Fruit fly (Drosophila melanogaster): ENCODE results near the gene Coq6.

Coq6 gene

dm6 chr2L:5489757-5490359 lies 42.2 kb downstream of the Coq6 start (continued):
- TF ChIP-seq CG6175 (GFP tag; IDR thresholded peaks at IDR 0.05), result no peak
- TF ChIP-seq rib (GFP tag; IDR thresholded peaks at IDR 0.05), result no peak
- no peak for TF ChIP-seq Dref (GFP tag; IDR thresholded peaks at IDR 0.05)
- peak; percentile 78 for TF ChIP-seq CG32772 (GFP tag; IDR thresholded peaks at IDR 0.05)
- TF ChIP-seq D19B (GFP tag; optimal IDR thresholded peaks at IDR 0.05), result peak; percentile 54
- no peak for TF ChIP-seq ranshi (GFP tag; IDR thresholded peaks at IDR 0.05)
- TF ChIP-seq chinmo (GFP tag; IDR thresholded peaks at IDR 0.05; ENCODE audit: partially characterized antibody), result 0 out of 4 replicates have a peak, but pooled peaks have one; percentile 15
- no peak for TF ChIP-seq usp (GFP tag; optimal IDR thresholded peaks at IDR 0.05)
- TF ChIP-seq CG31365 (tag; optimal IDR thresholded peaks at IDR 0.05), result no peak
- no peak for TF ChIP-seq dan (GFP tag; IDR thresholded peaks at IDR 0.05)
- no peak for TF ChIP-seq CG7357 (GFP tag; IDR thresholded peaks at IDR 0.05)
- TF ChIP-seq CG11504 (tag; optimal IDR thresholded peaks at IDR 0.05), result peak; percentile 8
- TF ChIP-seq Asciz (GFP tag; optimal IDR thresholded peaks at IDR 0.05), result no peak
- TF ChIP-seq schlank (tag; optimal IDR thresholded peaks at IDR 0.05), result no peak
- no peak for TF ChIP-seq CG6813 (GFP tag; optimal IDR thresholded peaks at IDR 0.05)
- peak; percentile 60 for TF ChIP-seq sqz (GFP tag; optimal IDR thresholded peaks at IDR 0.05)
- no peak for TF ChIP-seq hbn (GFP tag; IDR thresholded peaks at IDR 0.05; ENCODE audit: partially characterized antibody)
- TF ChIP-seq Oaz (GFP tag; IDR thresholded peaks at IDR 0.05), result no peak
- TF ChIP-seq tgo (GFP tag; IDR thresholded peaks at IDR 0.05), result no peak
- TF ChIP-seq Lim3 (GFP tag; IDR thresholded peaks at IDR 0.05), result no peak
- TF ChIP-seq sens (GFP tag), result no peak
- no peak for TF ChIP-seq en (GFP tag; optimal IDR thresholded peaks at IDR 0.05)
- no peak for TF ChIP-seq lov (optimal IDR thresholded peaks at IDR 0.05)
- TF ChIP-seq lov (GFP tag; IDR thresholded peaks at IDR 0.05), result no peak
- TF ChIP-seq Xbp1 (GFP tag; optimal IDR thresholded peaks at IDR 0.05), result no peak
- no peak for TF ChIP-seq Camta (GFP tag; optimal IDR thresholded peaks at IDR 0.05)
- peak; percentile 40 for TF ChIP-seq Hr39 (optimal IDR thresholded peaks at IDR 0.05)
- no peak for TF ChIP-seq nerfin-2 (GFP tag; IDR thresholded peaks at IDR 0.05; ENCODE audit: partially characterized antibody)
- no peak for TF ChIP-seq jigr1 (GFP tag; IDR thresholded peaks at IDR 0.05)
- no peak for TF ChIP-seq NC2β (GFP tag; optimal IDR thresholded peaks at IDR 0.05)
- peak; percentile 17 for TF ChIP-seq Blimp-1 (GFP tag; optimal IDR thresholded peaks at IDR 0.05)
- peak in 1 of 2 experiments; percentile 34 for TF ChIP-seq Dfd (GFP tag; optimal IDR thresholded peaks at IDR 0.05)
- no peak for TF ChIP-seq vnd (GFP tag; IDR thresholded peaks at IDR 0.05; ENCODE audit: partially characterized antibody)
- no peak for TF ChIP-seq E2f2 (GFP tag; IDR thresholded peaks at IDR 0.05)
- no peak for TF ChIP-seq Pdp1 (GFP tag; optimal IDR thresholded peaks at IDR 0.05)
- no peak for TF ChIP-seq Ets65A (GFP tag)
- no peak for TF ChIP-seq E2f1 (GFP tag; IDR thresholded peaks at IDR 0.05)
- TF ChIP-seq Mrtf (GFP tag; IDR thresholded peaks at IDR 0.05), result no peak
- TF ChIP-seq ara (GFP tag; IDR thresholded peaks at IDR 0.05), result peak; percentile 46; the same call in 1 of the 2 replicates
- no peak for TF ChIP-seq fd3F (GFP tag; optimal IDR thresholded peaks at IDR 0.05)
- TF ChIP-seq bsh (GFP tag; optimal IDR thresholded peaks at IDR 0.05), result no peak
- no peak for TF ChIP-seq NfI (GFP tag; optimal IDR thresholded peaks at IDR 0.05)
- TF ChIP-seq CG31388 (GFP tag; optimal IDR thresholded peaks at IDR 0.05), result no peak
- no peak for TF ChIP-seq prd (optimal IDR thresholded peaks at IDR 0.05)
- peak; percentile 42; the same call in 2 of the 3 replicates for TF ChIP-seq prd (GFP tag; IDR thresholded peaks at IDR 0.05)
- no peak for TF ChIP-seq Eip74EF (GFP tag; optimal IDR thresholded peaks at IDR 0.05)
- 0 out of 2 replicates have a peak, but pooled peaks have one; percentile 24 for TF ChIP-seq Ptx1 (GFP tag; IDR thresholded peaks at IDR 0.05)
- TF ChIP-seq nom (GFP tag; optimal IDR thresholded peaks at IDR 0.05), result peak; percentile 67
- peak; percentile 74 for TF ChIP-seq kah (GFP tag; optimal IDR thresholded peaks at IDR 0.05)
- 0 out of 2 replicates have a peak, but pooled peaks have one; percentile 29 for TF ChIP-seq ttk (GFP tag; IDR thresholded peaks at IDR 0.05)
- TF ChIP-seq CG2678 (tag; optimal IDR thresholded peaks at IDR 0.05), result no peak

Data from whole organism, embryonic.